Fruit fly (Drosophila melanogaster) whole organism, embryonic: ENCODE results near the gene CG15418.

ENCODE experiments used
- Abd-B ChIP-seq: fragments of 200-800 bp; sonication (Bioruptor generic); optimal IDR thresholded peaks from 2 replicates; lab custom pipeline; 2018; ENCODE audit warnings: missing biosample characterization, mild to moderate bottlenecking, missing genetic modification characterization, moderate library complexity
- CG10543 ChIP-seq: fragments of 200-800 bp; sonication (Bioruptor generic); optimal IDR thresholded peaks from 3 replicates; lab custom pipeline; 2017; ENCODE audit warnings: missing biosample characterization, mild to moderate bottlenecking, missing genetic modification characterization, moderate library complexity
- CG12219 ChIP-seq: fragments of 200-800 bp; sonication (Bioruptor generic); optimal IDR thresholded peaks from 3 replicates; lab custom pipeline; 2018; ENCODE audit warnings: missing biosample characterization, mild to moderate bottlenecking, missing genetic modification characterization
- CG12744 ChIP-seq: fragments of 200-800 bp; sonication (Bioruptor generic); optimal IDR thresholded peaks from 2 replicates; lab custom pipeline; 2016; ENCODE audit warnings: missing biosample characterization, missing genetic modification characterization
- CG13296 ChIP-seq: fragments of 200-800 bp; sonication (Bioruptor generic); optimal IDR thresholded peaks from 3 replicates; lab custom pipeline; 2018; ENCODE audit warnings: missing biosample characterization, mild to moderate bottlenecking, missing genetic modification characterization
- CG14710 ChIP-seq: fragments of 200-800 bp; sonication (Bioruptor generic); optimal IDR thresholded peaks from 3 replicates; lab custom pipeline; 2019; ENCODE audit warnings: missing biosample characterization, mild to moderate bottlenecking, missing genetic modification characterization, moderate library complexity
- CG15011 ChIP-seq: fragments of 200-800 bp; sonication (Bioruptor generic); optimal IDR thresholded peaks from 3 replicates; lab custom pipeline; 2018; ENCODE audit warnings: missing biosample characterization, mild to moderate bottlenecking, missing genetic modification characterization
- CG15601 ChIP-seq: fragments of 200-800 bp; sonication (Bioruptor generic); optimal IDR thresholded peaks from 3 replicates; lab custom pipeline; 2019; ENCODE audit warnings: missing biosample characterization, mild to moderate bottlenecking, missing genetic modification characterization, moderate library complexity
- CG1647 ChIP-seq: fragments of 200-800 bp; sonication (Bioruptor generic); optimal IDR thresholded peaks from 3 replicates; lab custom pipeline; 2016; ENCODE audit warnings: missing biosample characterization, missing genetic modification characterization
- CG16815 ChIP-seq: fragments of 200-800 bp; sonication (Bioruptor generic); optimal IDR thresholded peaks from 3 replicates; lab custom pipeline; 2017; ENCODE audit warnings: missing biosample characterization, mild to moderate bottlenecking, missing genetic modification characterization
- CG17359 ChIP-seq: fragments of 200-800 bp; sonication (Bioruptor generic); optimal IDR thresholded peaks from 3 replicates; lab custom pipeline; 2018; ENCODE audit warnings: missing biosample characterization, mild to moderate bottlenecking, missing genetic modification characterization, moderate library complexity
- CG17361 ChIP-seq: fragments of 200-800 bp; sonication (Bioruptor generic); IDR thresholded peaks from 3 replicates; pipeline ENCODE4 v1.3.6; 2022; ENCODE audit warnings: missing biosample characterization, missing genetic modification characterization
- CG17612 ChIP-seq: fragments of 200-800 bp; sonication (Bioruptor generic); IDR thresholded peaks from 2 replicates; pipeline ENCODE4 v1.3.6; 2022; ENCODE audit warnings: missing biosample characterization, missing genetic modification characterization
- CG2199 ChIP-seq: fragments of 200-800 bp; sonication (Bioruptor generic); IDR thresholded peaks from 3 replicates; pipeline ENCODE4 v1.3.6; 2022; ENCODE audit warnings: missing biosample characterization, missing genetic modification characterization
- CG3995 ChIP-seq: fragments of 200-800 bp; sonication (Bioruptor generic); optimal IDR thresholded peaks from 3 replicates; lab custom pipeline; 2016; ENCODE audit warnings: missing biosample characterization, missing genetic modification characterization
- CG4282 ChIP-seq: fragments of 200-800 bp; sonication (Bioruptor generic); optimal IDR thresholded peaks from 2 replicates; lab custom pipeline; 2016; ENCODE audit warnings: missing biosample characterization, missing genetic modification characterization
- CG6683 ChIP-seq: fragments of 200-800 bp; sonication (Bioruptor generic); optimal IDR thresholded peaks from 2 replicates; lab custom pipeline; 2017; ENCODE audit warnings: missing biosample characterization, mild to moderate bottlenecking, missing genetic modification characterization, missing genetic modification reagents
- CG7987 ChIP-seq: fragments of 200-800 bp; sonication (Bioruptor generic); optimal IDR thresholded peaks from 2 replicates; lab custom pipeline; 2018; ENCODE audit warnings: missing biosample characterization, mild to moderate bottlenecking, missing genetic modification characterization, moderate library complexity
- Doc3 ChIP-seq: fragments of 200-800 bp; sonication (Bioruptor generic); IDR thresholded peaks from 3 replicates; pipeline ENCODE4 v1.3.6; 2022; ENCODE audit warnings: missing biosample characterization, missing genetic modification characterization; ENCODE audit not compliant: partially characterized antibody
- HLHmδ ChIP-seq: fragments of 200-800 bp; sonication (Bioruptor generic); optimal IDR thresholded peaks from 2 replicates; lab custom pipeline; 2018; ENCODE audit warnings: missing biosample characterization, mild to moderate bottlenecking, missing genetic modification characterization, moderate library complexity
- Hr3 ChIP-seq: fragments of 200-800 bp; sonication (Bioruptor generic); optimal IDR thresholded peaks from 3 replicates; lab custom pipeline; 2016; ENCODE audit warnings: missing biosample characterization, missing genetic modification characterization
- MTF-1 ChIP-seq: fragments of 200-800 bp; sonication (Bioruptor generic); optimal IDR thresholded peaks from 2 replicates; lab custom pipeline; 2018; ENCODE audit warnings: missing biosample characterization, mild to moderate bottlenecking, missing genetic modification characterization, borderline replicate concordance
- Myb ChIP-seq: fragments of 200-800 bp; sonication (Bioruptor generic); optimal IDR thresholded peaks from 2 replicates; lab custom pipeline; 2016; ENCODE audit warnings: missing biosample characterization, missing genetic modification characterization
- NFAT ChIP-seq: fragments of 200-800 bp; sonication (Bioruptor generic); IDR thresholded peaks from 2 replicates; pipeline ENCODE4 v1.3.6; 2022; ENCODE audit warnings: missing biosample characterization, missing genetic modification characterization
- NfI ChIP-seq: fragments of 200-800 bp; sonication (Bioruptor generic); optimal IDR thresholded peaks from 3 replicates; lab custom pipeline; 2018; ENCODE audit warnings: missing biosample characterization, mild to moderate bottlenecking, missing genetic modification characterization, moderate library complexity
- Ptx1 ChIP-seq: fragments of 200-800 bp; sonication (Bioruptor generic); IDR thresholded peaks from 2 replicates; pipeline ENCODE4 v1.3.6; 2022; ENCODE audit warnings: missing biosample characterization, missing genetic modification characterization
- Sox100B ChIP-seq: fragments of 200-800 bp; sonication (Bioruptor generic); optimal IDR thresholded peaks from 3 replicates; lab custom pipeline; 2018; ENCODE audit warnings: missing biosample characterization, mild to moderate bottlenecking, missing genetic modification characterization
- ash1 ChIP-seq: fragments of 200-800 bp; sonication (Bioruptor generic); optimal IDR thresholded peaks from 2 replicates; lab custom pipeline; 2018; ENCODE audit warnings: missing biosample characterization, mild to moderate bottlenecking, missing genetic modification characterization
- az2 ChIP-seq: fragments of 200-800 bp; sonication (Bioruptor generic); optimal IDR thresholded peaks from 3 replicates; lab custom pipeline; 2016; ENCODE audit warnings: missing biosample characterization, missing genetic modification characterization
- bigmax ChIP-seq: fragments of 200-800 bp; sonication (Bioruptor generic); optimal IDR thresholded peaks from 2 replicates; lab custom pipeline; 2018; ENCODE audit warnings: missing biosample characterization, mild to moderate bottlenecking, missing genetic modification characterization
- br ChIP-seq: fragments of >200 bp; optimal IDR thresholded peaks from 2 replicates; lab custom pipeline; 2017
- chm ChIP-seq: fragments of 200-800 bp; sonication (Bioruptor generic); IDR thresholded peaks from 2 replicates; pipeline ENCODE4 v1.3.6; 2022; ENCODE audit warnings: missing biosample characterization, missing genetic modification characterization
- chn ChIP-seq: fragments of 200-800 bp; sonication (Bioruptor generic); optimal IDR thresholded peaks from 2 replicates; lab custom pipeline; 2016; ENCODE audit warnings: missing biosample characterization, missing genetic modification characterization
- ci ChIP-seq: fragments of 200-800 bp; sonication (Bioruptor generic); IDR thresholded peaks from 3 replicates; pipeline ENCODE4 v1.3.6; 2022; ENCODE audit warnings: missing biosample characterization, missing genetic modification characterization
- corto ChIP-seq: fragments of 200-800 bp; sonication (Bioruptor generic); optimal IDR thresholded peaks from 2 replicates; lab custom pipeline; 2016; ENCODE audit warnings: missing biosample characterization, mild to moderate bottlenecking, missing genetic modification characterization, moderate library complexity
- cwo ChIP-seq: fragments of 200-800 bp; sonication (Bioruptor generic); optimal IDR thresholded peaks from 3 replicates; lab custom pipeline; 2017; ENCODE audit warnings: missing biosample characterization, missing genetic modification characterization, mild to moderate bottlenecking, moderate library complexity, missing genetic modification reagents
- dysf ChIP-seq: fragments of 200-800 bp; sonication (Bioruptor generic); IDR thresholded peaks from 3 replicates; pipeline ENCODE4 v1.3.6; 2022; ENCODE audit warnings: missing biosample characterization, missing genetic modification characterization
- eyg ChIP-seq: fragments of 200-800 bp; sonication (Bioruptor generic); optimal IDR thresholded peaks from 3 replicates; lab custom pipeline; 2016; ENCODE audit warnings: missing biosample characterization, missing genetic modification characterization
- fru ChIP-seq: fragments of >200 bp; optimal IDR thresholded peaks from 2 replicates; lab custom pipeline; 2017
- gro ChIP-seq: fragments of 200-800 bp; sonication (Bioruptor generic); optimal IDR thresholded peaks from 2 replicates; lab custom pipeline; 2016; ENCODE audit warnings: missing biosample characterization, missing genetic modification characterization
- gt ChIP-seq: fragments of 200-800 bp; sonication (Bioruptor generic); IDR thresholded peaks from 2 replicates; pipeline ENCODE4 v1.3.6; 2022; ENCODE audit warnings: missing biosample characterization, missing genetic modification characterization
- kni ChIP-seq: fragments of 200-800 bp; sonication (Bioruptor generic); optimal IDR thresholded peaks from 3 replicates; lab custom pipeline; 2017; ENCODE audit warnings: mild to moderate bottlenecking, missing biosample characterization, missing genetic modification reagents, missing genetic modification characterization
- prd ChIP-seq, 3 experiments: fragments of >200 bp in 2 of 3; fragments of 200-800 bp in 1 of 3; sonication (Bioruptor generic) in 1 of 3; optimal IDR thresholded peaks in 2 of 3; IDR thresholded peaks in 1 of 3; 2 replicates in 2 of 3; 3 replicates in 1 of 3; pipeline versions ENCODE4 v1.3.6 to Lab custom; 2017 to 2022; ENCODE audit warnings: missing biosample characterization in 1 of 3, missing genetic modification characterization in 1 of 3
- psq ChIP-seq: fragments of 200-800 bp; sonication (Bioruptor generic); optimal IDR thresholded peaks from 2 replicates; lab custom pipeline; 2017; ENCODE audit warnings: missing biosample characterization, missing genetic modification characterization
- sd ChIP-seq: fragments of 200-800 bp; sonication (Bioruptor generic); optimal IDR thresholded peaks from 3 replicates; lab custom pipeline; 2018; ENCODE audit warnings: missing biosample characterization, mild to moderate bottlenecking, missing genetic modification characterization, moderate library complexity
- slou ChIP-seq: fragments of 200-800 bp; sonication (Bioruptor generic); optimal IDR thresholded peaks from 3 replicates; lab custom pipeline; 2016; ENCODE audit warnings: missing biosample characterization, missing genetic modification characterization
- ttk ChIP-seq: fragments of 200-800 bp; sonication (Bioruptor generic); IDR thresholded peaks from 2 replicates; pipeline ENCODE4 v2.1.2; 2022; ENCODE audit warnings: missing biosample characterization, missing genetic modification characterization
- tup ChIP-seq: fragments of 200-800 bp; sonication (Bioruptor generic); optimal IDR thresholded peaks from 2 replicates; lab custom pipeline; 2016; ENCODE audit warnings: missing biosample characterization, mild to moderate bottlenecking, missing genetic modification characterization, moderate library complexity
- zfh2 ChIP-seq: fragments of 200-800 bp; sonication (Bioruptor generic); optimal IDR thresholded peaks from 2 replicates; lab custom pipeline; 2016; ENCODE audit warnings: missing biosample characterization, missing genetic modification characterization

The CG15418 gene

DNA sequence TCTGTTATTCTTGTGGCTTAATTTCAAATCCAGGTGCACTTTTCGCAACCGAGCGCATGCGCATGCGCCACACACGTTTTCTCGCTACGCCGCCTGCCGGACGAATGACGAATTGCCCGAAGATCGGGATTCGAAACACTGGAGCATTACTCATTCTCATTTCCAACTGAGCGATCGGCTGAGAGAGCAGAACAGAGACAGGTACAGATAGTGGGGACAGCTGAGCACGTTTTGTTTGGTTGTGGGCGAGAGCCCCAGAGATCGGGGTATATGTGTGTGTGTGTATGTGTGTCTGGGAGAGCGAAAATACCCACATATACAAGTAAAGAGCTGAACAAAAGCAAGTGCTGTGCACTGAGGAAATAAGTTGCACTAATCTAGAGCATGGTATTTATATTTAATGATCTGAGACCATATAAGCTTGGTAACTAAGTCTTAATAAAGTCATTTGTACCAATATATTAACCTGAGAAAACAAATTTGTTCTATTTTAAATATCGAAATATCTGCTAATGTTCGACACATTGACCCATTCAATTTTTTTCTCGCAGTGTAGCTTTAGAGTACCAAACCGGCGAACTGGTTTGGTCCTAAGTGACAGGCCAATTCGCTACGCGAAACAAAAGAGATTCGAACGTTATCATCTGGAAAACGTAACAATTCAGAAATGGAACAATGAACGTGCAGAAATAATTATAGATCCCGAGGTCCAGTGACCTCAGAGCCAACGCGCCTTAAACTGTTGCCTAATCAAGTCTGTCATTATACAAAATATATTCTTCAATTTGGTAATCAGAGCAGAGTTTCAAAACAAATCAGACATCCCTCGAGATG lies 10.8 kb upstream of the CG15418 start (continued):
- no peak; the same call in 2 of the 3 replicates for TF ChIP-seq Doc3 (GFP tag; lab: Robert Waterston, UW)
- peak; percentile 91 for TF ChIP-seq tup (GFP tag; lab: Kevin White, UChicago)
- TF ChIP-seq CG2199 (GFP tag; lab: Robert Waterston, UW): peak; percentile 98
- peak; percentile 91 for TF ChIP-seq corto (GFP tag; lab: Kevin White, UChicago)
- peak; percentile 90 for TF ChIP-seq Hr3 (GFP tag; lab: Kevin White, UChicago)
- TF ChIP-seq MTF-1 (GFP tag; lab: Kevin White, UChicago): peak; percentile 96
- peak; percentile 90 for TF ChIP-seq chn (GFP tag; lab: Kevin White, UChicago)
- peak; percentile 88 for TF ChIP-seq eyg
- peak; percentile 98 for TF ChIP-seq CG13296 (GFP tag; lab: Kevin White, UChicago)
- TF ChIP-seq CG17612: peak; percentile 97
- peak; percentile 84 for TF ChIP-seq Myb (GFP tag; lab: Kevin White, UChicago)
- peak; percentile 98 for TF ChIP-seq cwo
- peak; percentile 95 for TF ChIP-seq gro (GFP tag; lab: Kevin White, UChicago)
- TF ChIP-seq HLHmδ (GFP tag; lab: Kevin White, UChicago): peak; percentile 74
- peak; percentile 94 for TF ChIP-seq CG7987
- peak; percentile 89 for TF ChIP-seq CG15601 (tag; lab: Kevin White, UChicago)
- TF ChIP-seq CG17359 (tag; lab: Kevin White, UChicago): peak; percentile 99
- peak; percentile 96 for TF ChIP-seq Ptx1 (GFP tag; lab: Robert Waterston, UW)
- no peak for TF ChIP-seq fru (lab: Kevin White, UChicago)
- peak; percentile 98 for TF ChIP-seq CG15011 (GFP tag; lab: Kevin White, UChicago)
- peak; percentile 72 for TF ChIP-seq psq (GFP tag; lab: Kevin White, UChicago)
- no peak for TF ChIP-seq br
- TF ChIP-seq ttk (GFP tag; lab: Robert Waterston, UW): peak; percentile 93
- TF ChIP-seq prd (optimal IDR thresholded peaks at IDR 0.05; lab: Kevin White, UChicago): no peak
- TF ChIP-seq prd (GFP tag; IDR thresholded peaks at IDR 0.05; lab: Robert Waterston, UW): peak; percentile 99
- TF ChIP-seq CG1647: peak; percentile 91
- TF ChIP-seq CG10543 (GFP tag; lab: Kevin White, UChicago): peak; percentile 93
- peak; percentile 99 for TF ChIP-seq CG17361
- peak; percentile 83 for TF ChIP-seq CG3995 (GFP tag; lab: Kevin White, UChicago)
- TF ChIP-seq kni (GFP tag; lab: Kevin White, UChicago): peak; percentile 97
- peak; percentile 98 for TF ChIP-seq CG14710
- TF ChIP-seq Sox100B (GFP tag; lab: Kevin White, UChicago): peak; percentile 90
- peak; percentile 88 for TF ChIP-seq NfI (GFP tag; lab: Kevin White, UChicago)
- peak; percentile 92 for TF ChIP-seq CG12744
- peak; percentile 80 for TF ChIP-seq sd (tag; lab: Kevin White, UChicago)
- TF ChIP-seq dysf (GFP tag; lab: Robert Waterston, UW): peak; percentile 97
- peak; percentile 94 for TF ChIP-seq CG12219 (GFP tag; lab: Kevin White, UChicago)
- peak; percentile 82 for TF ChIP-seq CG4282 (GFP tag; lab: Kevin White, UChicago)
- peak; percentile 89 for TF ChIP-seq Abd-B (GFP tag; lab: Kevin White, UChicago)
- TF ChIP-seq CG6683 (GFP tag; lab: Kevin White, UChicago): peak; percentile 97
- TF ChIP-seq gt (GFP tag; lab: Robert Waterston, UW): peak; percentile 92
- TF ChIP-seq ash1 (GFP tag; lab: Kevin White, UChicago): peak; percentile 79
- TF ChIP-seq az2 (GFP tag; lab: Kevin White, UChicago): peak; percentile 92
- TF ChIP-seq zfh2 (GFP tag; lab: Kevin White, UChicago): peak; percentile 89
- peak; percentile 97 for TF ChIP-seq ci (GFP tag; lab: Robert Waterston, UW)
- TF ChIP-seq CG16815 (GFP tag; lab: Kevin White, UChicago): peak; percentile 88
- peak; percentile 76 for TF ChIP-seq bigmax (GFP tag; lab: Kevin White, UChicago)
- peak; percentile 93 for TF ChIP-seq chm (GFP tag; lab: Robert Waterston, UW)
- peak; percentile 71 for TF ChIP-seq slou (GFP tag; lab: Kevin White, UChicago)
- peak; percentile 97 for TF ChIP-seq NFAT (GFP tag; lab: Robert Waterston, UW)
